Worm (Caenorhabditis elegans) whole organism, young adult: ENCODE data around the gene C48B4.13.

ENCODE experiments used
- K11D2.4 ChIP-seq: fragments of 200-800 bp; sonication (Bioruptor generic); IDR thresholded peaks from 2 replicates; pipeline ENCODE4 v1.3.6; 2022; ENCODE audit warnings: missing genetic modification reagents, missing genetic modification characterization, missing compliant biosample characterization
- Y53G8AR.9 ChIP-seq: fragments of 200-800 bp; sonication (Bioruptor generic); conservative IDR thresholded peaks from 2 replicates; pipeline ENCODE4 v1.3.6; 2022; ENCODE audit warnings: missing genetic modification reagents, missing genetic modification characterization, missing compliant biosample characterization
- ama-1 ChIP-seq, 3 experiments: fragments of 150-350 bp in 1 of 3; sonication (generic microtip) in 2 of 3; optimal IDR thresholded peaks; 2 replicates each; lab custom pipeline; 2014 to 2018; ENCODE audit warnings: missing biosample characterization in 2 of 3, missing genetic modification characterization in 2 of 3, missing genetic modification reagents in 2 of 3
- bed-1 ChIP-seq: fragments of 200-800 bp; sonication (Bioruptor generic); IDR thresholded peaks from 2 replicates; pipeline ENCODE4 v1.3.6; 2022; ENCODE audit warnings: missing genetic modification reagents, missing genetic modification characterization, missing compliant biosample characterization
- ceh-79 ChIP-seq: sonication (generic microtip); optimal IDR thresholded peaks from 2 replicates; lab custom pipeline; 2017; ENCODE audit warnings: mild to moderate bottlenecking, missing genetic modification characterization, missing compliant biosample characterization
- dox-1 ChIP-seq: fragments of 200-800 bp; sonication (Bioruptor generic); IDR thresholded peaks from 2 replicates; pipeline ENCODE4 v1.3.6; 2022; ENCODE audit warnings: missing genetic modification reagents, missing genetic modification characterization, missing compliant biosample characterization
- dpl-1 ChIP-seq: fragments of 150-350 bp; optimal IDR thresholded peaks from 2 replicates; lab custom pipeline; 2014; ENCODE audit warnings: missing biosample characterization, missing genetic modification reagents, missing genetic modification characterization
- ekl-4 ChIP-seq: fragments of 200-800 bp; sonication (Bioruptor generic); IDR thresholded peaks from 2 replicates; pipeline ENCODE4 v1.3.6; 2022; ENCODE audit warnings: missing genetic modification reagents, missing genetic modification characterization, missing compliant biosample characterization
- lin-40 ChIP-seq: sonication (generic microtip); optimal IDR thresholded peaks from 2 replicates; lab custom pipeline; 2016; ENCODE audit warnings: missing genetic modification characterization, mild to moderate bottlenecking, missing compliant biosample characterization, missing genotype, missing genetic modification reagents
- madf-3 ChIP-seq: fragments of 200-800 bp; sonication (Bioruptor generic); IDR thresholded peaks from 2 replicates; pipeline ENCODE4 v1.3.6; 2022; ENCODE audit warnings: missing genetic modification reagents, missing genetic modification characterization, missing compliant biosample characterization
- nhr-90 ChIP-seq: sonication (generic microtip); optimal IDR thresholded peaks from 2 replicates; lab custom pipeline; 2016; ENCODE audit warnings: missing genotype, mild to moderate bottlenecking, missing genetic modification characterization, missing compliant biosample characterization
- pbrm-1 ChIP-seq: fragments of 200-800 bp; sonication (Bioruptor generic); IDR thresholded peaks from 2 replicates; pipeline ENCODE4 v1.3.6; 2022; ENCODE audit warnings: missing genetic modification reagents, missing genetic modification characterization, missing compliant biosample characterization
- repo-1 ChIP-seq: sonication (generic microtip); optimal IDR thresholded peaks from 2 replicates; lab custom pipeline; 2017; ENCODE audit warnings: mild to moderate bottlenecking, missing genetic modification characterization, missing compliant biosample characterization
- snpc-1.1 ChIP-seq: sonication (generic microtip); optimal IDR thresholded peaks from 2 replicates; lab custom pipeline; 2017; ENCODE audit warnings: missing genetic modification characterization, mild to moderate bottlenecking, missing compliant biosample characterization, antibody characterized with exemption, moderate library complexity, missing genotype, missing genetic modification reagents; ENCODE audit not compliant: insufficient read depth

DNA sequence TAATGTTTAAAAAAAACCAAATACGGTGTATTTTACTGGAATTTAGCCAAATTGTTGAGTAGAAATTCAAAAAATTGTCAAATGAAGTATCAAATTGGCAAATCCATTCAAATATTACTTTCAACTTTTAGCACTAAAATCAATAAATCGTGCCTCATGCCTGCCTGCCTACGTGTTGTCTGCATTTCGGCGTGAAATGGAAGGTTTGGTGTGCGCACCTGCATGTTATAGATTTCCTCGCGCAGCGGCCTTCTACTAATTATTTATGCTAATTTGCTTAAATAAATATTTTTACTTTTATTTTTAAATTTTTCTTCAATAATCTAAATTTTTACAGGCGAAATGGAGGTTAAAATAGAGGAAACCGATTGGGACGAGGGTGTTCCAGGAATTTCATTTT is 39.7 kb upstream of the C48B4.13 start, which contains the start of gene ZK1098.2:
- TF ChIP-seq bed-1 (GFP tag; lab: Robert Waterston, UW), result no peak
- TF ChIP-seq pbrm-1 (GFP tag; lab: Robert Waterston, UW), result no peak
- TF ChIP-seq ekl-4 (GFP tag; lab: Robert Waterston, UW), result no peak
- TF ChIP-seq Y53G8AR.9, result no peak
- TF ChIP-seq lin-40 (tag; lab: Kevin White, UChicago), result no peak
- TF ChIP-seq ceh-79 (tag; lab: Kevin White, UChicago), result no peak
- no peak for TF ChIP-seq madf-3 (GFP tag; lab: Robert Waterston, UW)
- no peak for TF ChIP-seq snpc-1.1
- no peak for TF ChIP-seq repo-1 (tag; lab: Kevin White, UChicago)
- no peak for TF ChIP-seq K11D2.4 (GFP tag; lab: Robert Waterston, UW)
- no peak for TF ChIP-seq nhr-90 (tag; lab: Kevin White, UChicago)
- no peak for TF ChIP-seq dpl-1 (GFP tag; lab: Kevin White, UChicago)
- no peak for TF ChIP-seq ama-1 (optimal IDR thresholded peaks at IDR 0.05; lab: Kevin White, UChicago)
- TF ChIP-seq ama-1 (GFP tag; optimal IDR thresholded peaks at IDR 0.05; lab: Kevin White, UChicago), result no peak
- TF ChIP-seq dox-1, result no peak
